Fruit fly (Drosophila melanogaster) whole organism, embryonic: ENCODE results near the gene DIP-eta.

Source experiments
- ci ChIP-seq: fragments of 200-800 bp; sonication (Bioruptor generic); IDR thresholded peaks from 3 replicates; pipeline ENCODE4 v1.3.6; 2022; ENCODE audit warnings: missing biosample characterization, missing genetic modification characterization
- lov ChIP-seq, 2 experiments: fragments of 200-800 bp in 1 of 2; fragments of >200 bp in 1 of 2; sonication (Bioruptor generic) in 1 of 2; IDR thresholded peaks in 1 of 2; optimal IDR thresholded peaks in 1 of 2; 2 replicates in 1 of 2; 3 replicates in 1 of 2; pipeline versions ENCODE4 v1.3.6 to Lab custom; 2017 to 2022; ENCODE audit warnings: missing biosample characterization in 1 of 2, missing genetic modification characterization in 1 of 2

dm6 chr2L:5588314-5588713 lies 29.4 kb downstream of the DIP-eta start, which contains the start of gene CG7251:
- TF ChIP-seq lov (optimal IDR thresholded peaks at IDR 0.05; lab: Kevin White, UChicago) (no peak), lov (GFP tag; IDR thresholded peaks at IDR 0.05; lab: Robert Waterston, UW) (no peak), ci (no peak)
